Worm (Caenorhabditis elegans) whole organism, L4 larva: ENCODE data around the gene bgal-1.
A peak's percentile ranks its signal among the peaks of the same experiment; 100 is the strongest.

ENCODE experiments used
- F37D6.2 ChIP-seq: sonication (generic microtip); optimal IDR thresholded peaks from 2 replicates; lab custom pipeline; 2016; ENCODE audit warnings: mild to moderate bottlenecking, missing genetic modification characterization, missing compliant biosample characterization
- Y5F2A.4 ChIP-seq: fragments of 200-800 bp; sonication (Bioruptor generic); optimal IDR thresholded peaks from 2 replicates; lab custom pipeline; 2018; ENCODE audit warnings: mild to moderate bottlenecking, missing genetic modification characterization, missing compliant biosample characterization
- Y75B8A.6 ChIP-seq: fragments of 200-800 bp; sonication (Bioruptor generic); IDR thresholded peaks from 2 replicates; pipeline ENCODE4 v1.3.6; 2022; ENCODE audit warnings: missing genetic modification reagents, missing genetic modification characterization, missing compliant biosample characterization
- ZK546.5 ChIP-seq, 2 experiments: sonication (generic microtip); optimal IDR thresholded peaks; 2 replicates each; lab custom pipeline; 2017; ENCODE audit warnings: missing biosample characterization in 2 of 2, missing genetic modification characterization in 2 of 2
- aha-1 ChIP-seq: fragments of 150-350 bp; peaks from one replicate; lab custom pipeline; 2014; ENCODE audit warnings: missing biosample characterization, missing genetic modification characterization
- arid-1 ChIP-seq: fragments of 200-800 bp; sonication (Bioruptor generic); conservative IDR thresholded peaks from 2 replicates; pipeline ENCODE4 v1.3.6; 2022; ENCODE audit warnings: missing genetic modification reagents, missing genetic modification characterization, missing compliant biosample characterization
- attf-4 ChIP-seq: sonication (generic microtip); optimal IDR thresholded peaks from 3 replicates; lab custom pipeline; 2017; ENCODE audit warnings: missing biosample characterization, missing genetic modification characterization
- ceh-20 ChIP-seq: fragments of 200-800 bp; sonication (Bioruptor generic); IDR thresholded peaks from 2 replicates; pipeline ENCODE4 v1.3.6; 2022; ENCODE audit warnings: missing genetic modification reagents, missing genetic modification characterization, missing compliant biosample characterization
- ceh-28 ChIP-seq: fragments of 150-350 bp; optimal IDR thresholded peaks from 2 replicates; lab custom pipeline; 2014; ENCODE audit warnings: missing biosample characterization, missing genetic modification reagents, missing genetic modification characterization
- ceh-32 ChIP-seq: sonication (generic microtip); optimal IDR thresholded peaks from 2 replicates; lab custom pipeline; 2016; ENCODE audit warnings: mild to moderate bottlenecking, missing genetic modification characterization, missing compliant biosample characterization; ENCODE audit not compliant: poor library complexity
- ceh-44 ChIP-seq: fragments of 200-800 bp; sonication (Bioruptor generic); IDR thresholded peaks from 2 replicates; pipeline ENCODE4 v1.3.6; 2022; ENCODE audit warnings: missing genetic modification reagents, missing genetic modification characterization, missing compliant biosample characterization
- ctbp-1 ChIP-seq: fragments of 200-800 bp; sonication (Bioruptor generic); IDR thresholded peaks from 2 replicates; pipeline ENCODE4 v1.3.6; 2022; ENCODE audit warnings: missing genetic modification reagents, missing genetic modification characterization, missing compliant biosample characterization
- daf-16 ChIP-seq, 3 experiments: sonication (generic microtip); optimal IDR thresholded peaks; 2 replicates each; lab custom pipeline; 2016 to 2017; ENCODE audit warnings: missing genetic modification characterization in 3 of 3, missing genetic modification reagents in 3 of 3, mild to moderate bottlenecking in 2 of 3, missing compliant biosample characterization in 2 of 3, missing biosample characterization in 1 of 3, moderate library complexity in 1 of 3
- dmd-6 ChIP-seq: fragments of 200-800 bp; sonication (Bioruptor generic); IDR thresholded peaks from 2 replicates; pipeline ENCODE4 v1.3.6; 2022; ENCODE audit warnings: missing genetic modification reagents, missing genetic modification characterization, missing compliant biosample characterization
- dmd-8 ChIP-seq: fragments of 200-800 bp; sonication (Bioruptor generic); IDR thresholded peaks from 2 replicates; pipeline ENCODE4 v1.3.6; 2022; ENCODE audit warnings: missing genetic modification characterization, missing compliant biosample characterization
- dmd-9 ChIP-seq: fragments of 200-800 bp; sonication (Bioruptor generic); IDR thresholded peaks from 2 replicates; pipeline ENCODE4 v1.3.6; 2022; ENCODE audit warnings: missing genetic modification reagents, missing genetic modification characterization, missing compliant biosample characterization
- dve-1 ChIP-seq: sonication (generic microtip); optimal IDR thresholded peaks from 2 replicates; lab custom pipeline; 2017; ENCODE audit warnings: antibody characterized with exemption, mild to moderate bottlenecking, missing genetic modification characterization, missing compliant biosample characterization; ENCODE audit not compliant: insufficient read depth
- egl-43 ChIP-seq: fragments of 200-800 bp; sonication (Bioruptor generic); IDR thresholded peaks from 2 replicates; pipeline ENCODE4 v1.3.6; 2022; ENCODE audit warnings: missing genetic modification reagents, missing genetic modification characterization, missing compliant biosample characterization
- gei-8 ChIP-seq: fragments of 200-800 bp; sonication (Bioruptor generic); optimal IDR thresholded peaks from 2 replicates; lab custom pipeline; 2018; ENCODE audit warnings: mild to moderate bottlenecking, missing genetic modification characterization, missing compliant biosample characterization
- hif-1 ChIP-seq, 2 experiments: sonication (generic microtip); optimal IDR thresholded peaks; 2 replicates each; lab custom pipeline; 2016 to 2017; ENCODE audit warnings: missing compliant biosample characterization in 2 of 2, missing genetic modification characterization in 2 of 2, missing genetic modification reagents in 2 of 2, missing genotype in 2 of 2, mild to moderate bottlenecking in 1 of 2
- hlh-11 ChIP-seq: fragments of 200-800 bp; sonication (Bioruptor generic); optimal IDR thresholded peaks from 2 replicates; lab custom pipeline; 2018; ENCODE audit warnings: mild to moderate bottlenecking, missing genetic modification characterization, missing compliant biosample characterization
- jun-1 ChIP-seq: fragments of 150-350 bp; optimal IDR thresholded peaks from 2 replicates; lab custom pipeline; 2014; ENCODE audit warnings: missing biosample characterization, missing genetic modification reagents, missing genetic modification characterization
- lin-39 ChIP-seq: fragments of 150-350 bp; optimal IDR thresholded peaks from 2 replicates; lab custom pipeline; 2014; ENCODE audit warnings: missing biosample characterization, missing genetic modification reagents, missing genetic modification characterization
- lir-3 ChIP-seq: sonication (generic microtip); optimal IDR thresholded peaks from 2 replicates; lab custom pipeline; 2016; ENCODE audit warnings: mild to moderate bottlenecking, missing genetic modification characterization, missing compliant biosample characterization
- lsy-2 ChIP-seq, 2 experiments: fragments of 150-350 bp in 1 of 2; sonication (generic microtip) in 1 of 2; optimal IDR thresholded peaks; 2 replicates each; lab custom pipeline; 2014 to 2017; ENCODE audit warnings: missing biosample characterization in 2 of 2, missing genetic modification characterization in 2 of 2
- madf-5 ChIP-seq, 2 experiments: fragments of 200-800 bp; sonication (Bioruptor generic); IDR thresholded peaks; 2 replicates each; pipeline ENCODE4 v1.3.6; 2022; ENCODE audit warnings: missing compliant biosample characterization in 2 of 2, missing genetic modification characterization in 2 of 2
- mep-1 ChIP-seq: fragments of 150-350 bp; sonication (generic microtip); optimal IDR thresholded peaks from 3 replicates; lab custom pipeline; 2014; ENCODE audit warnings: missing biosample characterization, missing genetic modification characterization
- mxl-3 ChIP-seq: fragments of 200-800 bp; sonication (Bioruptor generic); optimal IDR thresholded peaks from 2 replicates; lab custom pipeline; 2018; ENCODE audit warnings: mild to moderate bottlenecking, missing genetic modification characterization, missing compliant biosample characterization
- nhr-102 ChIP-seq: sonication (generic microtip); optimal IDR thresholded peaks from 2 replicates; lab custom pipeline; 2016; ENCODE audit warnings: mild to moderate bottlenecking, missing genetic modification characterization, moderate library complexity, missing compliant biosample characterization
- nhr-28 ChIP-seq: fragments of 150-350 bp; optimal IDR thresholded peaks from 2 replicates; lab custom pipeline; 2014; ENCODE audit warnings: missing biosample characterization, missing genetic modification characterization
- nhr-42 ChIP-seq: fragments of 200-800 bp; sonication (Bioruptor generic); IDR thresholded peaks from 2 replicates; pipeline ENCODE4 v1.3.6; 2022; ENCODE audit warnings: missing genetic modification characterization, missing compliant biosample characterization
- nhr-48 ChIP-seq: sonication (generic microtip); optimal IDR thresholded peaks from 2 replicates; lab custom pipeline; 2016; ENCODE audit warnings: mild to moderate bottlenecking, missing genetic modification characterization, missing compliant biosample characterization
- php-3 ChIP-seq: fragments of 200-800 bp; sonication (Bioruptor generic); IDR thresholded peaks from 2 replicates; pipeline ENCODE4 v1.3.6; 2022; ENCODE audit warnings: missing genetic modification reagents, missing genetic modification characterization, missing compliant biosample characterization
- pqm-1 ChIP-seq: sonication (generic microtip); optimal IDR thresholded peaks from 2 replicates; lab custom pipeline; 2017; ENCODE audit warnings: missing biosample characterization, missing genetic modification characterization
- saeg-2 ChIP-seq: fragments of 200-800 bp; sonication (Bioruptor generic); IDR thresholded peaks from 2 replicates; pipeline ENCODE4 v1.3.6; 2022; ENCODE audit warnings: missing genetic modification reagents, missing genetic modification characterization, missing compliant biosample characterization
- sdz-12 ChIP-seq: fragments of 200-800 bp; sonication (Bioruptor generic); optimal IDR thresholded peaks from 2 replicates; lab custom pipeline; 2018; ENCODE audit warnings: mild to moderate bottlenecking, missing genetic modification characterization, missing compliant biosample characterization
- spr-1 ChIP-seq: sonication (generic microtip); optimal IDR thresholded peaks from 2 replicates; lab custom pipeline; 2016; ENCODE audit warnings: mild to moderate bottlenecking, missing genetic modification characterization, missing compliant biosample characterization
- unc-62 ChIP-seq, 3 experiments: fragments of 150-350 bp in 1 of 3; sonication (generic microtip); optimal IDR thresholded peaks in 2 of 3; peaks in 1 of 3; 1 replicate in 1 of 3; 2 replicates in 2 of 3; lab custom pipeline; 2014 to 2017; ENCODE audit warnings: missing biosample characterization in 3 of 3, missing genetic modification characterization in 3 of 3, missing genetic modification reagents in 3 of 3, missing genotype in 1 of 3
- vab-7 ChIP-seq: fragments of 200-800 bp; sonication (Bioruptor generic); IDR thresholded peaks from 2 replicates; pipeline ENCODE4 v1.3.6; 2022; ENCODE audit warnings: missing genetic modification reagents, missing genetic modification characterization, missing compliant biosample characterization

Gene bgal-1

ce11 chrV:11239187-11239725 lies 13.4 kb upstream of the bgal-1 start, which contains the start of the genes dvc-1 and ima-1 (continued):
- TF ChIP-seq hif-1 (tag; optimal IDR thresholded peaks at IDR 0.05; lab: Kevin White, UChicago) (no peak), arid-1 (GFP tag; lab: Robert Waterston, UW) (0 out of 2 replicates have a peak, but pooled peaks have one; percentile 44), ZK546.5 (tag; optimal IDR thresholded peaks at IDR 0.05; lab: Kevin White, UChicago) (no peak), saeg-2 (no peak), ceh-44 (GFP tag; lab: Robert Waterston, UW) (no peak), aha-1 (tag; lab: Kevin White, UChicago) (no peak), dmd-8 (GFP tag; lab: Robert Waterston, UW) (no peak), dmd-9 (GFP tag; lab: Robert Waterston, UW) (0 out of 2 replicates have a peak, but pooled peaks have one; percentile 36), jun-1 (no peak), nhr-28 (peak; percentile 26), lin-39 (tag; lab: Kevin White, UChicago) (no peak)

- TF ChIP-seq dmd-6 (peak; percentile 54), gei-8 (GFP tag; lab: Kevin White, UChicago) (no peak), ceh-28 (tag; lab: Kevin White, UChicago) (no peak), Y75B8A.6 (GFP tag; lab: Robert Waterston, UW) (no peak), nhr-28 (peak; percentile 27), dve-1 (tag; lab: Kevin White, UChicago) (peak; percentile 37), ceh-20 (no peak), ceh-32 (tag; lab: Kevin White, UChicago) (no peak), unc-62 (GFP tag; optimal IDR thresholded peaks at IDR 0.05 in 1 of 2; lab: Kevin White, UChicago) (peak in 1 of 2 experiments; percentile 88), unc-62 (tag; optimal IDR thresholded peaks at IDR 0.05; lab: Kevin White, UChicago) (no peak), dmd-9 (GFP tag; lab: Robert Waterston, UW) (no peak), pqm-1 (tag; lab: Kevin White, UChicago) (peak; percentile 91), vab-7 (no peak), lsy-2 (tag; optimal IDR thresholded peaks at IDR 0.05; lab: Kevin White, UChicago) (peak in 1 of 2 experiments; percentile 12), lir-3 (tag; lab: Kevin White, UChicago) (no peak), nhr-102 (tag; lab: Kevin White, UChicago) (peak; percentile 24), daf-16 (GFP tag; optimal IDR thresholded peaks at IDR 0.05; lab: Kevin White, UChicago) (no peak), daf-16 (tag; optimal IDR thresholded peaks at IDR 0.05; lab: Kevin White, UChicago) (peak; percentile 33), ctbp-1 (GFP tag; lab: Robert Waterston, UW) (no peak), egl-43 (GFP tag; lab: Robert Waterston, UW) (no peak), sdz-12 (GFP tag; lab: Kevin White, UChicago) (no peak), spr-1 (tag; lab: Kevin White, UChicago) (no peak), F37D6.2 (tag; lab: Kevin White, UChicago) (no peak), mxl-3 (GFP tag; lab: Kevin White, UChicago) (peak; percentile 23), ZK546.5 (tag; optimal IDR thresholded peaks at IDR 0.05; lab: Kevin White, UChicago) (no peak), nhr-48 (tag; lab: Kevin White, UChicago) (peak; percentile 19), Y5F2A.4 (GFP tag; lab: Kevin White, UChicago) (no peak), hlh-11 (tag; lab: Kevin White, UChicago) (peak; percentile 70), madf-5 (GFP tag; IDR thresholded peaks at IDR 0.05; lab: Robert Waterston, UW) (no peak), nhr-42 (GFP tag; lab: Robert Waterston, UW) (0 out of 2 replicates have a peak, but pooled peaks have one; percentile 3), aha-1 (tag; lab: Kevin White, UChicago) (peak; percentile 5), attf-4 (tag; lab: Kevin White, UChicago) (no peak), php-3 (peak; percentile 60; the same call in 1 of the 2 replicates), mep-1 (no peak)
These were observed 10.1 kb upstream of the bgal-1 start for ce11 chrV:11235876-11236275.
